Worm (Caenorhabditis elegans) whole organism, L4 larva: ENCODE results near the gene mrpl-18.
A peak's percentile ranks its signal among the peaks of the same experiment; 100 is the strongest.

Source experiments
- ZK546.5 ChIP-seq, 2 experiments: sonication (generic microtip); optimal IDR thresholded peaks; 2 replicates each; lab custom pipeline; 2017; ENCODE audit warnings: missing biosample characterization in 2 of 2, missing genetic modification characterization in 2 of 2
- egl-27 ChIP-seq: sonication (generic microtip); optimal IDR thresholded peaks from 3 replicates; lab custom pipeline; 2017; ENCODE audit warnings: missing biosample characterization, missing genetic modification reagents, missing genetic modification characterization
- lsy-2 ChIP-seq, 2 experiments: fragments of 150-350 bp in 1 of 2; sonication (generic microtip) in 1 of 2; optimal IDR thresholded peaks; 2 replicates each; lab custom pipeline; 2014 to 2017; ENCODE audit warnings: missing biosample characterization in 2 of 2, missing genetic modification characterization in 2 of 2
- nhr-25 ChIP-seq: sonication (generic microtip); optimal IDR thresholded peaks from 2 replicates; lab custom pipeline; 2017; ENCODE audit warnings: missing genetic modification characterization, mild to moderate bottlenecking, missing compliant biosample characterization, antibody characterized with exemption, moderate library complexity, borderline replicate concordance; ENCODE audit not compliant: insufficient read depth
- unc-62 ChIP-seq, 3 experiments: fragments of 150-350 bp in 1 of 3; sonication (generic microtip); optimal IDR thresholded peaks in 2 of 3; peaks in 1 of 3; 1 replicate in 1 of 3; 2 replicates in 2 of 3; lab custom pipeline; 2014 to 2017; ENCODE audit warnings: missing biosample characterization in 3 of 3, missing genetic modification characterization in 3 of 3, missing genetic modification reagents in 3 of 3, missing genotype in 1 of 3
- vab-7 ChIP-seq: fragments of 200-800 bp; sonication (Bioruptor generic); IDR thresholded peaks from 2 replicates; pipeline ENCODE4 v1.3.6; 2022; ENCODE audit warnings: missing genetic modification reagents, missing genetic modification characterization, missing compliant biosample characterization

DNA sequence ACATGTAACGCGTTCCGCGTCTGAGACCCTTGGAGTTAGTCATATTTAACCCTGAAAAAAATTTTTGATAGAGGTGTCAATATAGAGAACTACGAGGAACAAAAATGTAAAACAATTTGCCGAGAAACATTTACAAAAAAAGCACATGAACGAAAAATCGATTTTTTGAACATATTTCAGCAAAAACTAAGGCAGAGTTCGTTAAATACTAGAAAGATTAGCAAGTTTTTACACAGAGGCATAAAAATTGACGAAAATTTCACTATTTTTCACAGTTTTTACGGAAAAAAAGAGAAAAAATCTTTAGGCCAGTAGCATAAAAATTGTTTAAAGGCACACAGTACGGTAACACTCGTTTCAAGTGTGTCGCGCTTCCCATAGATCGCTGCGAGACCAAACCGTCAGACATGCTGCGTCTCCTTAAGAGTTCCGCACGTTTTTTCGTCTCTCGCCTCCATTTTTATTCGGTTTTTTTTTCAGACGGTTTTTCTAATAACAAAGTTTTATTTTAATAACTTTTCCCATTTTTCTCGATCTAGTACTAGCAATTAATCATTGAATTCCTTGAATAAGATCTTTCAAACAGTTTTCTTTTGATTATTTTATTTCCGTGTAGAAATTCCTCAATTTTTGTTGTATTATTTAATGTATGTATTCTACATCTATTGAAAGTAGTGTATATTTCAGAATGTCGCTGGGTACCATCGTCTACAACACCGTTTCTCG lies 14.5 kb upstream of the mrpl-18 start, which contains the start of the genes rpl-21 and C14B9.10:
- TF ChIP-seq vab-7 (GFP tag; lab: Robert Waterston, UW) (no peak), nhr-25 (tag; lab: Kevin White, UChicago) (peak; percentile 47), ZK546.5 (tag; optimal IDR thresholded peaks at IDR 0.05; lab: Kevin White, UChicago) (no peak), egl-27 (no peak), unc-62 (GFP tag; optimal IDR thresholded peaks at IDR 0.05 in 1 of 2; lab: Kevin White, UChicago) (peak in 1 of 2 experiments; percentile 1), unc-62 (tag; optimal IDR thresholded peaks at IDR 0.05; lab: Kevin White, UChicago) (no peak), lsy-2 (tag; optimal IDR thresholded peaks at IDR 0.05; lab: Kevin White, UChicago) (peak; percentile 95 to 99)
